Worm (Caenorhabditis elegans) whole organism, early embryonic: ENCODE measurements around the gene T16G12.1.

Experiments
- B0310.2 ChIP-seq: sonication (generic microtip); optimal IDR thresholded peaks from 2 replicates; lab custom pipeline; 2016; ENCODE audit warnings: mild to moderate bottlenecking, missing genetic modification characterization, missing compliant biosample characterization
- F13C5.2 ChIP-seq: sonication (generic microtip); optimal IDR thresholded peaks from 2 replicates; lab custom pipeline; 2017; ENCODE audit warnings: mild to moderate bottlenecking, missing genetic modification characterization, inconsistent platforms, missing compliant biosample characterization
- aly-1 ChIP-seq: sonication (generic microtip); optimal IDR thresholded peaks from 2 replicates; lab custom pipeline; 2016; ENCODE audit warnings: missing genetic modification characterization, missing compliant biosample characterization
- ama-1 ChIP-seq: fragments of 150-350 bp; optimal IDR thresholded peaks from 2 replicates; lab custom pipeline; 2014
- ceh-13 ChIP-seq: fragments of 200-800 bp; sonication (Bioruptor generic); optimal IDR thresholded peaks from 2 replicates; lab custom pipeline; 2018; ENCODE audit warnings: mild to moderate bottlenecking, missing genetic modification characterization, missing compliant biosample characterization
- ceh-36 ChIP-seq: sonication (generic microtip); optimal IDR thresholded peaks from 2 replicates; lab custom pipeline; 2016; ENCODE audit warnings: missing genetic modification characterization, inconsistent platforms, missing compliant biosample characterization
- ets-7 ChIP-seq: sonication (generic microtip); optimal IDR thresholded peaks from 2 replicates; lab custom pipeline; 2016; ENCODE audit warnings: missing genotype, missing genetic modification characterization, missing compliant biosample characterization
- flt-1 ChIP-seq: fragments of 200-800 bp; sonication (Bioruptor generic); IDR thresholded peaks from 2 replicates; pipeline ENCODE4 v1.3.6; 2022; ENCODE audit warnings: missing genetic modification characterization, missing compliant biosample characterization
- hmbx-1 ChIP-seq: sonication (generic microtip); optimal IDR thresholded peaks from 2 replicates; lab custom pipeline; 2016; ENCODE audit warnings: mild to moderate bottlenecking, missing genetic modification characterization, missing compliant biosample characterization
- hmg-4 ChIP-seq: fragments of 200-800 bp; sonication (Bioruptor generic); optimal IDR thresholded peaks from 2 replicates; lab custom pipeline; 2018; ENCODE audit warnings: mild to moderate bottlenecking, missing genetic modification characterization, missing compliant biosample characterization
- hnd-1 ChIP-seq: sonication (generic microtip); optimal IDR thresholded peaks from 2 replicates; lab custom pipeline; 2016; ENCODE audit warnings: missing genetic modification characterization, missing compliant biosample characterization
- pes-1 ChIP-seq: fragments of 200-800 bp; sonication (Bioruptor generic); IDR thresholded peaks from 2 replicates; pipeline ENCODE4 v1.3.6; 2022; ENCODE audit warnings: missing genetic modification reagents, missing genetic modification characterization, missing compliant biosample characterization
- scrt-1 ChIP-seq: fragments of 200-800 bp; sonication (Bioruptor generic); IDR thresholded peaks from 2 replicates; pipeline ENCODE4 v1.3.6; 2022; ENCODE audit warnings: missing genetic modification characterization, missing compliant biosample characterization
- sea-1 ChIP-seq: fragments of 200-800 bp; sonication (Bioruptor generic); conservative IDR thresholded peaks from 2 replicates; pipeline ENCODE4 v1.3.6; 2022; ENCODE audit warnings: missing genetic modification characterization, missing compliant biosample characterization
- tbx-11 ChIP-seq: fragments of 200-800 bp; sonication (Bioruptor generic); IDR thresholded peaks from 2 replicates; pipeline ENCODE4 v1.3.6; 2022; ENCODE audit warnings: missing genetic modification characterization, missing compliant biosample characterization
- tbx-37 ChIP-seq: fragments of 200-800 bp; sonication (Bioruptor generic); conservative IDR thresholded peaks from 2 replicates; pipeline ENCODE4 v1.3.6; 2022; ENCODE audit warnings: missing genetic modification reagents, missing genetic modification characterization, missing compliant biosample characterization
- tra-4 ChIP-seq: sonication (generic microtip); optimal IDR thresholded peaks from 2 replicates; lab custom pipeline; 2017; ENCODE audit warnings: missing genetic modification characterization, missing compliant biosample characterization

T16G12.1 gene

DNA sequence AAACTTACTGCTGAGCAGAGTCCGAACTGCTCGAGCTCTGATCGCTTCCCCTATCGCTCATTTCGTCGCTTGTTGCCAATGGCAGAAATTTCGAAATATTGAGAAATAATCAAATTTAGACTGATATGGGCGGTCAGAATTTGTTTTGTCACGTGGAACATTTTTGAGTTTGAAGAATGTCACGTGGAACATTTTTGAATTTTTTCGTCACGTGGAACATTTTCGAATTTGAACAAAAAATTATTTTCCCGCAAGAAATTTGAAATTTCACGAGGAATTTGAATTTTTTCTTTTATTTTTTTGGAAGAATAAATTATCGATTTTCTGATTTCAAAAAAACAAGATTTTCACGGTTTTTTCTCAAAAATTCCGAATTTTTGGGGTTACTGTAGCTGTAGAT lies 39.5 kb downstream of the T16G12.1 start, which contains the start of gene fbxa-155:
Gene fbxa-155 (minus strand): TSS at position 101 of the 400 bp plus-strand sequence.
- TF ChIP-seq scrt-1 (GFP tag; lab: Robert Waterston, UW) (no peak), ceh-13 (GFP tag; lab: Kevin White, UChicago) (no peak), flt-1 (no peak)

- no peak for TF ChIP-seq tbx-37 (GFP tag; lab: Robert Waterston, UW)
- TF ChIP-seq hnd-1 (tag; lab: Kevin White, UChicago): no peak
- no peak for TF ChIP-seq flt-1
- TF ChIP-seq hmg-4 (GFP tag; lab: Kevin White, UChicago): no peak
- no peak for TF ChIP-seq sea-1 (GFP tag; lab: Robert Waterston, UW)
Measured at ce11 chrIII:10006734-10007348, 42.8 kb downstream of the T16G12.1 start, which contains the start of gene C05B5.8. TSS of gene C05B5.8 (minus strand) at chrIII:10006784.

DNA sequence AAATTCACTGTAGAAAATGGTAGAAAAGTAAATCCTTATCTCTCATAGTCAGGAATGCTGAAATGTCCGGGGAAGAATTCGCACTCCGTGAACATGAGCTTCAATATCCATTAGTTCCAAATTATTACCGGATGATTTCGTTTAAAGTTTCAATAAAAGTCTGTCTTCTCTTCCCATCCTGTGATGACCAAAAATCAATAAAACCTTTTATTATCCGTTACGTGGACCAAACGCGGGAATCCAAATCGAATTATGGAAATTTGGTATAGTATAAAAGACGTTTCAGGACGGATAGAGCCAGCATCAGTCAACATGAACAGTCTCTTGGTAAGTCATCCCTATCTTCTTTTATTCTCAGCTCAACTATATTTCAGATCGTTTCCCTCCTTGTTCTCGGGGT lies 45.4 kb downstream of the T16G12.1 start, which contains the start of gene C05B5.11:
Gene C05B5.11 (plus strand): TSS at position 301 of the 400 bp plus-strand sequence.
- TF ChIP-seq tbx-11 (no peak), hnd-1 (tag; lab: Kevin White, UChicago) (no peak), ceh-36 (no peak), sea-1 (GFP tag; lab: Robert Waterston, UW) (no peak), ama-1 (lab: Kevin White, UChicago) (no peak), F13C5.2 (tag; lab: Kevin White, UChicago) (no peak), B0310.2 (tag; lab: Kevin White, UChicago) (no peak), hmg-4 (GFP tag; lab: Kevin White, UChicago) (no peak), tra-4 (tag; lab: Kevin White, UChicago) (no peak), pes-1 (GFP tag; lab: Robert Waterston, UW) (no peak), aly-1 (no peak), tbx-37 (GFP tag; lab: Robert Waterston, UW) (no peak), hmbx-1 (tag; lab: Kevin White, UChicago) (no peak), ceh-13 (GFP tag; lab: Kevin White, UChicago) (no peak), flt-1 (no peak), ets-7 (tag; lab: Kevin White, UChicago) (no peak), scrt-1 (GFP tag; lab: Robert Waterston, UW) (no peak)

ce11 chrIII:10001060-10001459 lies 48.6 kb downstream of the T16G12.1 start, which contains the start of gene C05B5.5:
TSS of gene C05B5.5 (plus strand) at chrIII:10001360.
- TF ChIP-seq aly-1 (no peak), ets-7 (tag; lab: Kevin White, UChicago) (no peak), pes-1 (GFP tag; lab: Robert Waterston, UW) (no peak), flt-1 (no peak), tbx-37 (GFP tag; lab: Robert Waterston, UW) (no peak), ama-1 (lab: Kevin White, UChicago) (no peak), hnd-1 (tag; lab: Kevin White, UChicago) (no peak), B0310.2 (tag; lab: Kevin White, UChicago) (no peak)

ce11 chrIII:10000428-10000827 lies 49.2 kb downstream of the T16G12.1 start, which contains the start of gene C05B5.2:
TSS of gene C05B5.2 (minus strand) at chrIII:10000528.
- no peak for TF ChIP-seq ceh-36
- no peak for TF ChIP-seq tbx-37 (GFP tag; lab: Robert Waterston, UW)
- no peak for TF ChIP-seq aly-1
- TF ChIP-seq flt-1: no peak
- no peak for TF ChIP-seq B0310.2 (tag; lab: Kevin White, UChicago)
- no peak for TF ChIP-seq ama-1 (lab: Kevin White, UChicago)
- TF ChIP-seq ets-7 (tag; lab: Kevin White, UChicago): no peak
- TF ChIP-seq hmbx-1 (tag; lab: Kevin White, UChicago): no peak
- no peak for TF ChIP-seq hnd-1 (tag; lab: Kevin White, UChicago)
- TF ChIP-seq ceh-13 (GFP tag; lab: Kevin White, UChicago): no peak
- no peak for TF ChIP-seq tra-4 (tag; lab: Kevin White, UChicago)
- TF ChIP-seq pes-1 (GFP tag; lab: Robert Waterston, UW): no peak
- TF ChIP-seq hmg-4 (GFP tag; lab: Kevin White, UChicago): no peak
- TF ChIP-seq tbx-11: no peak
- no peak for TF ChIP-seq scrt-1 (GFP tag; lab: Robert Waterston, UW)
- no peak for TF ChIP-seq sea-1 (GFP tag; lab: Robert Waterston, UW)
- no peak for TF ChIP-seq F13C5.2 (tag; lab: Kevin White, UChicago)

DNA sequence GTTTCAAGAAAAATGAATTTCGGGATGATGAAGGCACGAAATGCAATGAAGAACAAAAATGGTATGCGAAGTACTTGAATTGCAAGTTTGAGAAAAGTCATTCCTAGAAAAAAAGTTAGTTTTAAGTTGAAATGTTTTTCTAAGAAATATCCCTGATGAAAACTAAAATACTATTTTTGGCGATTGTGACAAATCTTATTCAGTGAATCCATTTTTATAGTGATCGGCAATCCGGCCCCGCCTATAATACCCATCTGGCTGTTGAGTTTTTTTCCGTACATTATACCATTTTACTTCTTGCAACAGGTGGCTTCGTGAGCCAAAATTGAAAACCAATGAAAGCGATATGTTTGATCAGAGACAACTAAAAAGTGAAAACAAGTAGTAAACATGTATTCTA lies 50.4 kb downstream of the T16G12.1 start, which contains the start of gene C05B5.17:
Gene C05B5.17 (minus strand): TSS at position 101 of the 400 bp plus-strand sequence.
- TF ChIP-seq aly-1: no peak
- TF ChIP-seq tra-4 (tag; lab: Kevin White, UChicago): no peak

ce11 chrIII:9997890-9998289 lies 51.8 kb downstream of the T16G12.1 start, which contains the start of gene pqn-8:
TSS of gene pqn-8 (minus strand) at chrIII:9997990.
- TF ChIP-seq ceh-13 (GFP tag; lab: Kevin White, UChicago) (no peak), hmg-4 (GFP tag; lab: Kevin White, UChicago) (no peak), hnd-1 (tag; lab: Kevin White, UChicago) (no peak), pes-1 (GFP tag; lab: Robert Waterston, UW) (no peak), ama-1 (lab: Kevin White, UChicago) (no peak)

- no peak for TF ChIP-seq hmbx-1 (tag; lab: Kevin White, UChicago)
- no peak for TF ChIP-seq ama-1 (lab: Kevin White, UChicago)
- TF ChIP-seq hmg-4 (GFP tag; lab: Kevin White, UChicago): no peak
Measured at ce11 chrIII:9993535-9993934, 56.1 kb downstream of the T16G12.1 start, which contains the start of gene C05B5.4. TSS of gene C05B5.4 (plus strand) at chrIII:9993885.
